Worm (Caenorhabditis elegans): ENCODE data around the gene T26E4.3.

- no peak for TF ChIP-seq him-1 (tag; optimal IDR thresholded peaks at IDR 0.05)
- no peak for TF ChIP-seq dao-5 (tag; optimal IDR thresholded peaks at IDR 0.05)
- no peak for TF ChIP-seq W03F9.2 (tag; optimal IDR thresholded peaks at IDR 0.05)
Measured at ce11 chrV:15809543-15809942, 26.9 kb downstream of the T26E4.3 start, which contains the start of gene srsx-36.

All from whole organism, L4/young adult.